Fruit fly (Drosophila melanogaster) whole organism, prepupa: Measurements from ENCODE around the gene Cralbp.

Source experiments
- Blimp-1 ChIP-seq: fragments of 200-800 bp; sonication (Bioruptor generic); optimal IDR thresholded peaks from 3 replicates; lab custom pipeline; 2017; ENCODE audit warnings: missing biosample characterization, missing genetic modification characterization, mild to moderate bottlenecking, moderate library complexity, missing genetic modification reagents
- CG10631 ChIP-seq: fragments of 200-800 bp; sonication (Bioruptor generic); optimal IDR thresholded peaks from 2 replicates; lab custom pipeline; 2016; ENCODE audit warnings: missing biosample characterization, missing genetic modification characterization
- CG10669 ChIP-seq: fragments of 200-800 bp; sonication (Bioruptor generic); optimal IDR thresholded peaks from 3 replicates; lab custom pipeline; 2018; ENCODE audit warnings: missing biosample characterization, mild to moderate bottlenecking, missing genetic modification characterization, moderate library complexity
- CG11762 ChIP-seq: fragments of 200-800 bp; sonication (Bioruptor generic); optimal IDR thresholded peaks from 3 replicates; lab custom pipeline; 2016; ENCODE audit warnings: missing biosample characterization, missing genetic modification characterization; ENCODE audit not compliant: insufficient read depth
- CG15336 ChIP-seq: fragments of 200-800 bp; sonication (Bioruptor generic); IDR thresholded peaks from 2 replicates; pipeline ENCODE4 v1.3.6; 2022; ENCODE audit warnings: missing biosample characterization, missing genetic modification characterization
- CG1621 ChIP-seq: fragments of 200-800 bp; sonication (Bioruptor generic); optimal IDR thresholded peaks from 3 replicates; lab custom pipeline; 2018; ENCODE audit warnings: missing biosample characterization, mild to moderate bottlenecking, missing genetic modification characterization
- CG16779 ChIP-seq: fragments of 200-800 bp; sonication (Bioruptor generic); optimal IDR thresholded peaks from 3 replicates; lab custom pipeline; 2017; ENCODE audit warnings: missing biosample characterization, mild to moderate bottlenecking, missing genetic modification characterization
- CG3032 ChIP-seq: fragments of 200-800 bp; optimal IDR thresholded peaks from 2 replicates; lab custom pipeline; 2019; ENCODE audit warnings: missing biosample characterization, mild to moderate bottlenecking, missing genetic modification characterization, moderate library complexity
- CG31627 ChIP-seq: fragments of 200-800 bp; sonication (Bioruptor generic); optimal IDR thresholded peaks from 3 replicates; lab custom pipeline; 2016; ENCODE audit warnings: missing biosample characterization, missing genetic modification characterization
- CG32006 ChIP-seq: fragments of 200-800 bp; sonication (Bioruptor generic); optimal IDR thresholded peaks from 3 replicates; lab custom pipeline; 2017; ENCODE audit warnings: missing biosample characterization, mild to moderate bottlenecking, missing genetic modification characterization
- CG3919 ChIP-seq: fragments of 200-800 bp; sonication (Bioruptor generic); optimal IDR thresholded peaks from 3 replicates; lab custom pipeline; 2016; ENCODE audit warnings: missing biosample characterization, missing genetic modification characterization
- CG4318 ChIP-seq: fragments of 200-800 bp; sonication (Bioruptor generic); optimal IDR thresholded peaks from 3 replicates; lab custom pipeline; 2017; ENCODE audit warnings: missing biosample characterization, mild to moderate bottlenecking, missing genetic modification characterization
- CG6163 ChIP-seq: fragments of 200-800 bp; sonication (Bioruptor generic); IDR thresholded peaks from 3 replicates; pipeline ENCODE4 v1.3.6; 2022; ENCODE audit warnings: missing biosample characterization, missing genetic modification characterization
- CG6276 ChIP-seq: fragments of 200-800 bp; sonication (Bioruptor generic); optimal IDR thresholded peaks from 2 replicates; lab custom pipeline; 2017; ENCODE audit warnings: missing biosample characterization, mild to moderate bottlenecking, missing genetic modification characterization
- CG6808 ChIP-seq: fragments of 200-800 bp; sonication (Bioruptor generic); optimal IDR thresholded peaks from 3 replicates; lab custom pipeline; 2017; ENCODE audit warnings: missing biosample characterization, missing genetic modification characterization, mild to moderate bottlenecking, moderate library complexity, missing genetic modification reagents
- CG7368 ChIP-seq: fragments of 200-800 bp; sonication (Bioruptor generic); optimal IDR thresholded peaks from 3 replicates; lab custom pipeline; 2016; ENCODE audit warnings: missing biosample characterization, missing genetic modification characterization
- CG8119 ChIP-seq: fragments of 200-800 bp; sonication (Bioruptor generic); IDR thresholded peaks from 3 replicates; pipeline ENCODE4 v1.3.6; 2022; ENCODE audit warnings: missing biosample characterization, missing genetic modification characterization
- CG9139 ChIP-seq: fragments of 200-800 bp; sonication (Bioruptor generic); optimal IDR thresholded peaks from 3 replicates; lab custom pipeline; 2017; ENCODE audit warnings: missing biosample characterization, mild to moderate bottlenecking, missing genetic modification characterization
- Eip75B ChIP-seq: fragments of 200-800 bp; sonication (Bioruptor generic); optimal IDR thresholded peaks from 3 replicates; lab custom pipeline; 2016; ENCODE audit warnings: missing biosample characterization, missing genetic modification characterization
- Eip78C ChIP-seq: fragments of 200-800 bp; sonication (Bioruptor generic); peaks from one replicate; lab custom pipeline; 2016; ENCODE audit warnings: missing biosample characterization, missing genetic modification characterization
- Ets21C ChIP-seq: fragments of 200-800 bp; sonication (Bioruptor generic); optimal IDR thresholded peaks from 3 replicates; lab custom pipeline; 2016; ENCODE audit warnings: missing biosample characterization, missing genetic modification characterization
- Ets96B ChIP-seq: fragments of 200-800 bp; optimal IDR thresholded peaks from 2 replicates; lab custom pipeline; 2019; ENCODE audit warnings: missing biosample characterization, mild to moderate bottlenecking, missing genetic modification characterization, moderate library complexity
- Gug ChIP-seq: fragments of 200-800 bp; sonication (Bioruptor generic); IDR thresholded peaks from 2 replicates; pipeline ENCODE4 v1.3.6; 2022; ENCODE audit warnings: missing biosample characterization, missing genetic modification characterization
- Hr38 ChIP-seq: sonication (Bioruptor generic); optimal IDR thresholded peaks from 2 replicates; lab custom pipeline; 2016; ENCODE audit warnings: missing biosample characterization, missing genetic modification characterization
- Hr39 ChIP-seq: fragments of 200-800 bp; sonication (Bioruptor generic); optimal IDR thresholded peaks from 2 replicates; lab custom pipeline; 2016; ENCODE audit warnings: missing biosample characterization, missing genetic modification characterization
- Hr4 ChIP-seq: fragments of 200-800 bp; sonication (Bioruptor generic); optimal IDR thresholded peaks from 3 replicates; lab custom pipeline; 2016; ENCODE audit warnings: missing biosample characterization, missing genetic modification characterization
- OdsH ChIP-seq: fragments of 200-800 bp; sonication (Bioruptor generic); optimal IDR thresholded peaks from 3 replicates; lab custom pipeline; 2016; ENCODE audit warnings: missing biosample characterization, missing genetic modification characterization
- Sox15 ChIP-seq: fragments of 200-800 bp; sonication (Bioruptor generic); optimal IDR thresholded peaks from 3 replicates; lab custom pipeline; 2016; ENCODE audit warnings: missing biosample characterization, missing genetic modification characterization
- cyc ChIP-seq: fragments of 200-800 bp; sonication (Bioruptor generic); optimal IDR thresholded peaks from 3 replicates; lab custom pipeline; 2016; ENCODE audit warnings: missing biosample characterization, missing genetic modification characterization
- dac ChIP-seq: fragments of 200-800 bp; sonication (Bioruptor generic); optimal IDR thresholded peaks from 2 replicates; lab custom pipeline; 2017; ENCODE audit warnings: missing biosample characterization, mild to moderate bottlenecking, missing genetic modification characterization
- eg ChIP-seq: fragments of 200-800 bp; sonication (Bioruptor generic); IDR thresholded peaks from 3 replicates; pipeline ENCODE4 v1.3.6; 2022; ENCODE audit warnings: missing biosample characterization, missing genetic modification characterization
- esn ChIP-seq: fragments of 200-800 bp; sonication (Bioruptor generic); optimal IDR thresholded peaks from 2 replicates; lab custom pipeline; 2016; ENCODE audit warnings: missing biosample characterization, mild to moderate bottlenecking, missing genetic modification characterization, moderate library complexity
- fd59A ChIP-seq: fragments of 200-800 bp; sonication (Bioruptor generic); optimal IDR thresholded peaks from 2 replicates; lab custom pipeline; 2017; ENCODE audit warnings: missing biosample characterization, mild to moderate bottlenecking, missing genetic modification characterization, missing genetic modification reagents
- fkh ChIP-seq: fragments of 200-800 bp; sonication (Bioruptor generic); optimal IDR thresholded peaks from 3 replicates; lab custom pipeline; 2017; ENCODE audit warnings: missing biosample characterization, mild to moderate bottlenecking, missing genetic modification characterization, moderate library complexity
- lz ChIP-seq: fragments of 200-800 bp; sonication (Bioruptor generic); optimal IDR thresholded peaks from 3 replicates; lab custom pipeline; 2016; ENCODE audit warnings: missing biosample characterization, missing genetic modification characterization
- net ChIP-seq: fragments of 200-800 bp; sonication (Bioruptor generic); optimal IDR thresholded peaks from 3 replicates; lab custom pipeline; 2016; ENCODE audit warnings: missing biosample characterization, missing genetic modification characterization
- spab ChIP-seq: fragments of 200-800 bp; sonication (Bioruptor generic); optimal IDR thresholded peaks from 2 replicates; lab custom pipeline; 2017; ENCODE audit warnings: missing biosample characterization, mild to moderate bottlenecking, missing genetic modification characterization, missing genetic modification reagents
- ss ChIP-seq, 2 experiments: fragments of 200-800 bp; sonication (Bioruptor generic); optimal IDR thresholded peaks; 2 replicates in 1 of 2; 3 replicates in 1 of 2; lab custom pipeline; 2017 to 2018; ENCODE audit warnings: mild to moderate bottlenecking in 2 of 2, missing biosample characterization in 2 of 2, missing genetic modification characterization in 2 of 2, moderate library complexity in 1 of 2

The Cralbp gene

DNA sequence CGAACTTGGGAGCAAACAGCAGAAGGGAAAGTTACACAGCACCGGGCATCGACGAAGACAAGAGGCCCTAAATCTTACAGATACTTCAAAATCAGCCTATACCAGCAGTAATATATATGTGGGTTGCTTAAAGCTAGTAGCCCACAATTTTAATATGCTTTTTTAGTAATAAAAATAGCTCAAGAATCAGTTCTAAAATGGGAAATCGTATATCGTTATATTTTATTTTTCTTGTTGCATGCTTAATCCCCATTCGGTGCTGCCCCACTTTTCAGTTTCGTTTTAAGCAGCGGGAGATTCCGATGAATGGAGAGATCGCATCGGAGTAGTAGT, 21.5 kb upstream of the Cralbp start (continued):
- TF ChIP-seq Ets96B (tag; lab: Kevin White, UChicago) (peak; percentile 83), Eip78C (GFP tag; lab: Kevin White, UChicago) (peak; percentile 97), net (GFP tag; lab: Kevin White, UChicago) (peak; percentile 71), CG3032 (peak; percentile 84), Hr39 (GFP tag; lab: Kevin White, UChicago) (peak; percentile 67), Hr4 (GFP tag; lab: Kevin White, UChicago) (peak; percentile 89), spab (GFP tag; lab: Kevin White, UChicago) (peak; percentile 80), CG6276 (GFP tag; lab: Kevin White, UChicago) (peak; percentile 71)

DNA sequence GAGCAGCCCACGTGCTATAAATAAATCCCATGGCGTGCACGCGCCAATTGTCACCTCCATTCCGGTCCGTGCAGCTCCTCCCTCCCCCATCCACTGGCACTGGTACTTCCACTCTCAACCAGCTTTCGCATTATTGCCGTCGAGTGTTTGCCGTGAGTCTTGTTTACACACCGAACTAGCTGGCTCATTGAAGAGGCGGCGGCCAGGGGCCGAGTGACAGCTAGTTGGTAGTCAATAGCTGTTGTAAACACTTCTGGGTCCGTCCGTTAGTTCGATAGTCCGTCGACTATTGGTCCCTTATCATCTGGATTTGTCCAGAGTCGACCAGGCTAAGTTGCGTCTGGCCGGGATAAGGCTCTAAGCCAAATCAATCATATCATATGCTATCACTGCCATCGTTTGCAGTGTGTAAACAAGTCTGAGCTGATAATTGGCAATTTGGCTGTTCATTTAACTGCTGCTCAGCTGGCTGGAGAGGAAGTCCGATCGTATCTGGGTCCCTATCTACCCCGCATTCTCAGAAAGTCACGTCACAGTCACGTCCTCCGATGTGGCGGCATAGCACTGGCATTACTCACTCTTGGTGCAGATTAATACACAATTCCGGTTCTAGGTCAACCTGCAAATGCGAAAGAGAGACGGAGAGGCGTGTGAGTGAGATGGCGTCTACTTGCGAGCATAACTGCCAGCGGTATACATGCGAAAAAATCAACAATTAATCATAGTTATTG, 21.0 kb upstream of the Cralbp start:
- TF ChIP-seq Hr39 (GFP tag; lab: Kevin White, UChicago) = no peak
- no peak for TF ChIP-seq CG31627 (GFP tag; lab: Kevin White, UChicago)
- TF ChIP-seq fkh (GFP tag; lab: Kevin White, UChicago) = peak; percentile 90
- no peak for TF ChIP-seq CG6276 (GFP tag; lab: Kevin White, UChicago)
- no peak for TF ChIP-seq CG10631
- TF ChIP-seq CG6163 (GFP tag; lab: Robert Waterston, UW) = 0 out of 3 replicates have a peak, but pooled peaks have one; percentile 46
- TF ChIP-seq esn (GFP tag; lab: Kevin White, UChicago) = no peak
- peak; percentile 63; the same call in 2 of the 3 replicates for TF ChIP-seq eg (GFP tag; lab: Robert Waterston, UW)
- peak; percentile 44 for TF ChIP-seq CG6808
- TF ChIP-seq Gug (GFP tag; lab: Robert Waterston, UW) = peak; percentile 60
- TF ChIP-seq Ets21C (GFP tag; lab: Kevin White, UChicago) = no peak
- peak; percentile 15 for TF ChIP-seq CG1621 (tag; lab: Kevin White, UChicago)
- TF ChIP-seq CG4318 = no peak
- peak; percentile 54 for TF ChIP-seq Hr38 (GFP tag; lab: Kevin White, UChicago)
- no peak for TF ChIP-seq CG10669
- TF ChIP-seq CG11762 (GFP tag; lab: Kevin White, UChicago) = no peak
- no peak for TF ChIP-seq Blimp-1 (GFP tag; lab: Kevin White, UChicago)
- TF ChIP-seq CG3919 (GFP tag; lab: Kevin White, UChicago) = peak; percentile 3
- peak; percentile 34 for TF ChIP-seq net (GFP tag; lab: Kevin White, UChicago)
- TF ChIP-seq CG32006 (GFP tag; lab: Kevin White, UChicago) = peak; percentile 2
- peak; percentile 44 for TF ChIP-seq spab (GFP tag; lab: Kevin White, UChicago)
- peak; percentile 9 for TF ChIP-seq CG9139 (GFP tag; lab: Kevin White, UChicago)
- TF ChIP-seq Ets96B (tag; lab: Kevin White, UChicago) = no peak
- no peak for TF ChIP-seq cyc (GFP tag; lab: Kevin White, UChicago)
- peak in 1 of 2 experiments; percentile 45 for TF ChIP-seq ss (GFP tag; optimal IDR thresholded peaks at IDR 0.05; lab: Kevin White, UChicago)
- TF ChIP-seq CG8119 (GFP tag; lab: Robert Waterston, UW) = peak; percentile 34; the same call in 1 of the 3 replicates
- peak; percentile 27 for TF ChIP-seq fd59A (GFP tag; lab: Kevin White, UChicago)
- peak; percentile 42; the same call in 1 of the 2 replicates for TF ChIP-seq CG15336
- peak; percentile 21 for TF ChIP-seq CG16779
- peak; percentile 50 for TF ChIP-seq CG7368 (GFP tag; lab: Kevin White, UChicago)
- TF ChIP-seq Sox15 (GFP tag; lab: Kevin White, UChicago) = no peak
- TF ChIP-seq lz (GFP tag; lab: Kevin White, UChicago) = no peak
- TF ChIP-seq dac (GFP tag; lab: Kevin White, UChicago) = no peak
- no peak for TF ChIP-seq OdsH (GFP tag; lab: Kevin White, UChicago)
- TF ChIP-seq Eip78C (GFP tag; lab: Kevin White, UChicago) = peak; percentile 2
- TF ChIP-seq Eip75B (GFP tag; lab: Kevin White, UChicago) = no peak
